Fruit fly (Drosophila melanogaster) whole organism, prepupa: ENCODE data around the gene CG33293.

Experiments used
- CG3919 ChIP-seq: fragments of 200-800 bp; sonication (Bioruptor generic); optimal IDR thresholded peaks from 3 replicates; lab custom pipeline; 2016; ENCODE audit warnings: missing biosample characterization, missing genetic modification characterization
- Eip93F ChIP-seq: fragments of 200-800 bp; sonication (Bioruptor generic); optimal IDR thresholded peaks from 2 replicates; lab custom pipeline; 2016; ENCODE audit warnings: missing biosample characterization, mild to moderate bottlenecking, missing genetic modification characterization
- Hr39 ChIP-seq: fragments of 200-800 bp; sonication (Bioruptor generic); optimal IDR thresholded peaks from 2 replicates; lab custom pipeline; 2016; ENCODE audit warnings: missing biosample characterization, missing genetic modification characterization

DNA sequence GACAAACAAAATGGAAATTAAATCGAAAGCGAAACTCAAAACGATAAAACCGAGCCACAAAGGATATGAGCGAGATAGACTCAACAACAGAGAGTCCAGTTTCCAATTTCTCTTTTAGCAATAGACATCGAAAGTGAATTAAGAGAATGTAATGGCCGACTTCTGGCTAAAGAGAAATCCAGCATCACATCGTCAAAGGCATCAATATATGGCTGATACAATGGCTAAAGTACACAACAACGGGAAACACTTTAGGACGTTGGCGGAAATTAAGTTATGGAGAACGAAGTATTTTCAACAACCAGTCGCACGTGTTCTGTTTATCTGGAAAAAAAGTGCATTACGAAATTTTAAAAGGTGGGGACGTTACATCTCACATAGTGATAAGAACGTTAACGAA, 41.0 kb downstream of the CG33293 start:
- TF ChIP-seq Eip93F (GFP tag; lab: Kevin White, UChicago) (no peak), CG3919 (GFP tag; lab: Kevin White, UChicago) (no peak), Hr39 (GFP tag; lab: Kevin White, UChicago) (no peak)
